Worm (Caenorhabditis elegans): ENCODE measurements around the gene nlp-6.

ce11 chrX:17614245-17614644 lies 48.0 kb upstream of the nlp-6 start, which contains the start of gene ncs-7:
- TF ChIP-seq snpc-4 (tag; optimal IDR thresholded peaks at IDR 0.05) (no peak), lsy-2 (tag; optimal IDR thresholded peaks at IDR 0.05) (no peak), unc-62 (GFP tag; optimal IDR thresholded peaks at IDR 0.05) (no peak)

All from whole organism, mixed stage, embryonic.